Fruit fly (Drosophila melanogaster): ENCODE results near the gene CG12795.
A peak's percentile ranks its signal among the peaks of the same experiment; 100 is the strongest.

CG12795 gene

dm6 chr2L:3422753-3423152 is 29.5 kb upstream of the CG12795 start (continued):
- TF ChIP-seq Eip74EF (GFP tag; optimal IDR thresholded peaks at IDR 0.05) (peak in 1 of 2 experiments; percentile 26), Atf6 (GFP tag; IDR thresholded peaks at IDR 0.05) (no peak), her (GFP tag; optimal IDR thresholded peaks at IDR 0.05) (no peak), zf30C (GFP tag; optimal IDR thresholded peaks at IDR 0.05) (no peak), CG31365 (tag; optimal IDR thresholded peaks at IDR 0.05) (no peak), psq (GFP tag; optimal IDR thresholded peaks at IDR 0.05) (no peak), Med (GFP tag) (peak; percentile 63), E2f2 (GFP tag; IDR thresholded peaks at IDR 0.05) (peak; percentile 12; the same call in 1 of the 2 replicates), odd (GFP tag; optimal IDR thresholded peaks at IDR 0.05) (no peak), CG15269 (tag; optimal IDR thresholded peaks at IDR 0.05) (no peak), chinmo (GFP tag; IDR thresholded peaks at IDR 0.05; ENCODE audit: partially characterized antibody) (peak; percentile 85; the same call in 2 of the 4 replicates), CG2199 (GFP tag; IDR thresholded peaks at IDR 0.05) (0 out of 3 replicates have a peak, but pooled peaks have one; percentile 16), CG10543 (GFP tag; optimal IDR thresholded peaks at IDR 0.05) (no peak), Side (GFP tag; optimal IDR thresholded peaks at IDR 0.05) (no peak), eyg (GFP tag; optimal IDR thresholded peaks at IDR 0.05) (no peak), bab2 (GFP tag; optimal IDR thresholded peaks at IDR 0.05) (no peak), Max (GFP tag; optimal IDR thresholded peaks at IDR 0.05) (no peak), CG30403 (GFP tag; optimal IDR thresholded peaks at IDR 0.05) (no peak), CG1529 (GFP tag; optimal IDR thresholded peaks at IDR 0.05) (no peak), Doc2 (GFP tag; IDR thresholded peaks at IDR 0.05) (no peak), jing (GFP tag; optimal IDR thresholded peaks at IDR 0.05) (no peak), CG8089 (GFP tag; optimal IDR thresholded peaks at IDR 0.05) (no peak), CG8924 (tag; optimal IDR thresholded peaks at IDR 0.05) (no peak), croc (GFP tag; conservative IDR thresholded peaks at IDR 0.05) (no peak), CG4360 (GFP tag; IDR thresholded peaks at IDR 0.05) (no peak), CG42726 (GFP tag; IDR thresholded peaks at IDR 0.05; ENCODE audit: partially characterized antibody) (0 out of 2 replicates have a peak, but pooled peaks have one; percentile 10), CG14441 (GFP tag; IDR thresholded peaks at IDR 0.05) (no peak), insv (GFP tag; optimal IDR thresholded peaks at IDR 0.05) (peak in 1 of 2 experiments; percentile 87), Dbx (GFP tag; IDR thresholded peaks at IDR 0.05) (0 out of 3 replicates have a peak, but pooled peaks have one; percentile 29), CG8478 (optimal IDR thresholded peaks at IDR 0.05) (no peak), Antp (GFP tag; optimal IDR thresholded peaks at IDR 0.05) (no peak), zen (tag; optimal IDR thresholded peaks at IDR 0.05) (no peak), Dek (tag; optimal IDR thresholded peaks at IDR 0.05) (no peak)

dm6 chr2L:3425947-3426346 is 26.3 kb upstream of the CG12795 start:
- TF ChIP-seq E2f2 (GFP tag; IDR thresholded peaks at IDR 0.05): no peak
- no peak for TF ChIP-seq CG30431 (GFP tag; optimal IDR thresholded peaks at IDR 0.05)
- no peak for TF ChIP-seq stc (GFP tag; IDR thresholded peaks at IDR 0.05)
- no peak for TF ChIP-seq CG2712 (tag; optimal IDR thresholded peaks at IDR 0.05)
- no peak for TF ChIP-seq CG7556 (GFP tag; optimal IDR thresholded peaks at IDR 0.05)
- no peak for TF ChIP-seq nom (GFP tag; optimal IDR thresholded peaks at IDR 0.05)
- no peak for TF ChIP-seq Nf-YA (GFP tag; IDR thresholded peaks at IDR 0.05)
- no peak for TF ChIP-seq CG13296 (GFP tag; optimal IDR thresholded peaks at IDR 0.05)
- no peak for TF ChIP-seq dpn (GFP tag; optimal IDR thresholded peaks at IDR 0.05)
- peak; percentile 75 to 77 for TF ChIP-seq Trl (optimal IDR thresholded peaks at IDR 0.05)
- no peak for TF ChIP-seq Trl (GFP tag; optimal IDR thresholded peaks at IDR 0.05)
- TF ChIP-seq ttk (GFP tag; IDR thresholded peaks at IDR 0.05): peak; percentile 26; the same call in 1 of the 2 replicates
- TF ChIP-seq CG7357 (GFP tag; IDR thresholded peaks at IDR 0.05): no peak
- TF ChIP-seq CG14965 (GFP tag; optimal IDR thresholded peaks at IDR 0.05; ENCODE audit: borderline replicate concordance): no peak
- no peak for TF ChIP-seq dan (GFP tag; IDR thresholded peaks at IDR 0.05)
- no peak for TF ChIP-seq Elba2 (GFP tag; optimal IDR thresholded peaks at IDR 0.05)
- peak; percentile 12 for TF ChIP-seq sens (GFP tag)
- TF ChIP-seq inv (GFP tag; IDR thresholded peaks at IDR 0.05; ENCODE audit: partially characterized antibody): no peak
- peak; percentile 30 for TF ChIP-seq nerfin-1 (tag; optimal IDR thresholded peaks at IDR 0.05)
- no peak for TF ChIP-seq CG14441 (GFP tag; IDR thresholded peaks at IDR 0.05)
- no peak for TF ChIP-seq ssp (GFP tag; IDR thresholded peaks at IDR 0.05)
- no peak for TF ChIP-seq Stat92E (GFP tag; optimal IDR thresholded peaks at IDR 0.05)
